Worm (Caenorhabditis elegans) whole organism, L2 larva: ENCODE results near the gene gfi-3.

Source experiments
- C34F6.9 ChIP-seq: fragments of 150-350 bp; optimal IDR thresholded peaks from 2 replicates; lab custom pipeline; 2014; ENCODE audit warnings: missing biosample characterization, missing genetic modification characterization
- F13H6.1 ChIP-seq: sonication (generic microtip); optimal IDR thresholded peaks from 2 replicates; lab custom pipeline; 2016; ENCODE audit warnings: missing genetic modification characterization, missing compliant biosample characterization
- R02D3.7 ChIP-seq: fragments of 150-350 bp; optimal IDR thresholded peaks from 2 replicates; lab custom pipeline; 2014; ENCODE audit warnings: missing biosample characterization, missing genetic modification characterization
- blmp-1 ChIP-seq: sonication (generic microtip); optimal IDR thresholded peaks from 2 replicates; lab custom pipeline; 2017; ENCODE audit warnings: missing genetic modification characterization, mild to moderate bottlenecking, missing compliant biosample characterization, antibody characterized with exemption, moderate library complexity; ENCODE audit not compliant: insufficient read depth
- ceh-16 ChIP-seq: fragments of 150-350 bp; optimal IDR thresholded peaks from 2 replicates; lab custom pipeline; 2014; ENCODE audit warnings: missing biosample characterization, missing genetic modification characterization
- crh-2 ChIP-seq: sonication (generic microtip); optimal IDR thresholded peaks from 2 replicates; lab custom pipeline; 2017; ENCODE audit warnings: missing biosample characterization, missing genetic modification characterization
- egl-27 ChIP-seq: sonication (generic microtip); optimal IDR thresholded peaks from 3 replicates; lab custom pipeline; 2017; ENCODE audit warnings: missing biosample characterization, missing genetic modification reagents, missing genetic modification characterization
- elt-1 ChIP-seq: fragments of 150-350 bp; optimal IDR thresholded peaks from 2 replicates; lab custom pipeline; 2014; ENCODE audit warnings: missing biosample characterization, missing genetic modification characterization
- fos-1 ChIP-seq: fragments of 150-350 bp; optimal IDR thresholded peaks from 2 replicates; lab custom pipeline; 2014; ENCODE audit warnings: missing biosample characterization, missing genetic modification characterization
- lin-11 ChIP-seq: fragments of 150-350 bp; sonication (generic microtip); optimal IDR thresholded peaks from 2 replicates; lab custom pipeline; 2014; ENCODE audit warnings: missing biosample characterization, missing genetic modification characterization, inconsistent platforms, mixed read lengths
- lin-13 ChIP-seq: fragments of 150-350 bp; optimal IDR thresholded peaks from 2 replicates; lab custom pipeline; 2014; ENCODE audit warnings: missing biosample characterization, missing genetic modification reagents, missing genetic modification characterization
- lsy-2 ChIP-seq, 2 experiments: fragments of 150-350 bp in 1 of 2; sonication (generic microtip) in 1 of 2; optimal IDR thresholded peaks; 2 replicates each; lab custom pipeline; 2014 to 2017; ENCODE audit warnings: missing biosample characterization in 2 of 2, missing genetic modification characterization in 2 of 2
- mab-5 ChIP-seq: fragments of 150-350 bp; optimal IDR thresholded peaks from 2 replicates; lab custom pipeline; 2014; ENCODE audit warnings: missing biosample characterization, missing genetic modification characterization
- nhr-11 ChIP-seq: fragments of 150-350 bp; optimal IDR thresholded peaks from 2 replicates; lab custom pipeline; 2014; ENCODE audit warnings: missing biosample characterization, missing genetic modification characterization
- nhr-12 ChIP-seq: fragments of 150-350 bp; optimal IDR thresholded peaks from 2 replicates; lab custom pipeline; 2014; ENCODE audit warnings: missing biosample characterization, missing genetic modification characterization
- nhr-129 ChIP-seq: fragments of 150-350 bp; optimal IDR thresholded peaks from 2 replicates; lab custom pipeline; 2014; ENCODE audit warnings: missing biosample characterization, missing genetic modification characterization
- nhr-23 ChIP-seq: fragments of 150-350 bp; optimal IDR thresholded peaks from 2 replicates; lab custom pipeline; 2014; ENCODE audit warnings: missing biosample characterization, missing genetic modification reagents, missing genetic modification characterization
- nhr-237 ChIP-seq: fragments of 150-350 bp; optimal IDR thresholded peaks from 2 replicates; lab custom pipeline; 2014; ENCODE audit warnings: missing biosample characterization, missing genetic modification characterization
- nhr-25 ChIP-seq: fragments of 150-350 bp; sonication (generic microtip); optimal IDR thresholded peaks from 3 replicates; lab custom pipeline; 2014; ENCODE audit warnings: missing biosample characterization, missing genetic modification characterization
- nhr-6 ChIP-seq: fragments of 150-350 bp; optimal IDR thresholded peaks from 2 replicates; lab custom pipeline; 2014; ENCODE audit warnings: missing biosample characterization, missing genetic modification characterization
- nhr-77 ChIP-seq: fragments of 150-350 bp; optimal IDR thresholded peaks from 2 replicates; lab custom pipeline; 2014; ENCODE audit warnings: missing biosample characterization, missing genetic modification characterization
- peb-1 ChIP-seq: fragments of 150-350 bp; optimal IDR thresholded peaks from 2 replicates; lab custom pipeline; 2014; ENCODE audit warnings: missing biosample characterization, missing genetic modification characterization
- sem-4 ChIP-seq: fragments of 150-350 bp; optimal IDR thresholded peaks from 2 replicates; lab custom pipeline; 2014; ENCODE audit warnings: missing biosample characterization, missing genetic modification reagents, missing genetic modification characterization
- sma-3 ChIP-seq: sonication (generic microtip); optimal IDR thresholded peaks from 2 replicates; lab custom pipeline; 2016; ENCODE audit warnings: missing genetic modification reagents, missing genetic modification characterization, missing compliant biosample characterization
- sma-9 ChIP-seq, 2 experiments: fragments of 150-350 bp in 1 of 2; sonication (generic microtip) in 1 of 2; optimal IDR thresholded peaks; 2 replicates each; lab custom pipeline; 2014 to 2016; ENCODE audit warnings: missing genetic modification characterization in 2 of 2, mild to moderate bottlenecking in 1 of 2, missing biosample characterization in 1 of 2, missing compliant biosample characterization in 1 of 2, missing genetic modification reagents in 1 of 2, moderate library complexity in 1 of 2
- snpc-4 ChIP-seq: fragments of 150-350 bp; optimal IDR thresholded peaks from 2 replicates; lab custom pipeline; 2014; ENCODE audit warnings: missing biosample characterization, missing genetic modification characterization
- unc-55 ChIP-seq: fragments of 150-350 bp; sonication (generic microtip); optimal IDR thresholded peaks from 3 replicates; lab custom pipeline; 2014; ENCODE audit warnings: missing biosample characterization, missing genetic modification reagents, missing genetic modification characterization
- unc-62 ChIP-seq: fragments of 150-350 bp; optimal IDR thresholded peaks from 2 replicates; lab custom pipeline; 2014; ENCODE audit warnings: missing biosample characterization, missing genetic modification reagents, missing genetic modification characterization
- zag-1 ChIP-seq: fragments of 150-350 bp; optimal IDR thresholded peaks from 2 replicates; lab custom pipeline; 2014; ENCODE audit warnings: missing biosample characterization, missing genetic modification characterization
- ztf-4 ChIP-seq: fragments of 150-350 bp; optimal IDR thresholded peaks from 2 replicates; lab custom pipeline; 2014; ENCODE audit warnings: missing biosample characterization, missing genetic modification characterization

The gfi-3 gene

ce11 chrX:14510358-14510757 lies 30.0 kb downstream of the gfi-3 start:
- TF ChIP-seq zag-1 (no peak), nhr-129 (tag; lab: Kevin White, UChicago) (peak; percentile 75)
- TF ChIP-seq, all 48 proteins: peak for 1

- no peak for TF ChIP-seq nhr-25
- no peak for TF ChIP-seq nhr-77
- TF ChIP-seq snpc-4 (tag; lab: Kevin White, UChicago) = no peak
- TF ChIP-seq R02D3.7 = no peak
- TF ChIP-seq nhr-11 (tag; lab: Kevin White, UChicago) = no peak
- TF ChIP-seq egl-27 (tag; lab: Kevin White, UChicago) = no peak
- TF ChIP-seq lin-13 (GFP tag; lab: Kevin White, UChicago) = no peak
- TF ChIP-seq sma-9 (GFP tag; optimal IDR thresholded peaks at IDR 0.05; lab: Kevin White, UChicago) = no peak
- no peak for TF ChIP-seq sma-9 (tag; optimal IDR thresholded peaks at IDR 0.05; lab: Kevin White, UChicago)
Observed at ce11 chrX:14512817-14513216, 32.4 kb downstream of the gfi-3 start, which contains the start of gene fbxa-141. TSS of gene fbxa-141 (minus strand) at chrX:14512917.

- TF ChIP-seq F13H6.1 (tag; lab: Kevin White, UChicago) (peak; percentile 10), lsy-2 (tag; optimal IDR thresholded peaks at IDR 0.05; lab: Kevin White, UChicago) (peak in 1 of 2 experiments; percentile 9), mab-5 (peak; percentile 48), crh-2 (tag; lab: Kevin White, UChicago) (peak; percentile 16), nhr-129 (tag; lab: Kevin White, UChicago) (peak; percentile 34), elt-1 (tag; lab: Kevin White, UChicago) (no peak), sma-9 (GFP tag; optimal IDR thresholded peaks at IDR 0.05; lab: Kevin White, UChicago) (peak; percentile 5), sma-9 (tag; optimal IDR thresholded peaks at IDR 0.05; lab: Kevin White, UChicago) (no peak), sma-3 (GFP tag; lab: Kevin White, UChicago) (no peak), C34F6.9 (peak; percentile 76), unc-55 (GFP tag; lab: Kevin White, UChicago) (peak; percentile 62)
Observed at ce11 chrX:14513462-14513861, 33.1 kb downstream of the gfi-3 start.

- peak; percentile 64 for TF ChIP-seq fos-1
- peak; percentile 37 for TF ChIP-seq sma-9 (GFP tag; optimal IDR thresholded peaks at IDR 0.05; lab: Kevin White, UChicago)
- TF ChIP-seq sma-9 (tag; optimal IDR thresholded peaks at IDR 0.05; lab: Kevin White, UChicago) = no peak
- TF ChIP-seq nhr-25 = no peak
- TF ChIP-seq crh-2 (tag; lab: Kevin White, UChicago) = peak; percentile 16
Observed at ce11 chrX:14515028-14515427, 34.7 kb downstream of the gfi-3 start, which contains the start of gene gcsh-1. TSS of gene gcsh-1 (minus strand) at chrX:14515073.

- no peak for TF ChIP-seq peb-1 (tag; lab: Kevin White, UChicago)
- no peak for TF ChIP-seq sem-4 (tag; lab: Kevin White, UChicago)
- no peak for TF ChIP-seq C34F6.9
- no peak for TF ChIP-seq lin-11 (tag; lab: Kevin White, UChicago)
- no peak for TF ChIP-seq ceh-16
- TF ChIP-seq nhr-77 = no peak
- TF ChIP-seq sma-3 (GFP tag; lab: Kevin White, UChicago) = no peak
- no peak for TF ChIP-seq nhr-25
- TF ChIP-seq blmp-1 = no peak
- TF ChIP-seq lin-13 (GFP tag; lab: Kevin White, UChicago) = no peak
- no peak for TF ChIP-seq nhr-6
- TF ChIP-seq nhr-23 (tag; lab: Kevin White, UChicago) = no peak
- TF ChIP-seq nhr-237 (tag; lab: Kevin White, UChicago) = no peak
- no peak for TF ChIP-seq F13H6.1 (tag; lab: Kevin White, UChicago)
- no peak for TF ChIP-seq unc-62 (GFP tag; lab: Kevin White, UChicago)
- no peak for TF ChIP-seq ztf-4
- TF ChIP-seq nhr-11 (tag; lab: Kevin White, UChicago) = no peak
- TF ChIP-seq sma-9 (GFP tag; optimal IDR thresholded peaks at IDR 0.05; lab: Kevin White, UChicago) = no peak
- no peak for TF ChIP-seq sma-9 (tag; optimal IDR thresholded peaks at IDR 0.05; lab: Kevin White, UChicago)
- TF ChIP-seq nhr-12 (tag; lab: Kevin White, UChicago) = no peak
Observed at ce11 chrX:14516560-14516959, 36.2 kb downstream of the gfi-3 start, which contains the start of gene D1025.10. TSS of gene D1025.10 (plus strand) at chrX:14516860.

ce11 chrX:14517842-14518241 lies 37.5 kb downstream of the gfi-3 start:
- TF ChIP-seq sem-4 (tag; lab: Kevin White, UChicago) (no peak), snpc-4 (tag; lab: Kevin White, UChicago) (peak; percentile 45)
